Worm (Caenorhabditis elegans): ENCODE measurements around the gene F41E6.1.

DNA sequence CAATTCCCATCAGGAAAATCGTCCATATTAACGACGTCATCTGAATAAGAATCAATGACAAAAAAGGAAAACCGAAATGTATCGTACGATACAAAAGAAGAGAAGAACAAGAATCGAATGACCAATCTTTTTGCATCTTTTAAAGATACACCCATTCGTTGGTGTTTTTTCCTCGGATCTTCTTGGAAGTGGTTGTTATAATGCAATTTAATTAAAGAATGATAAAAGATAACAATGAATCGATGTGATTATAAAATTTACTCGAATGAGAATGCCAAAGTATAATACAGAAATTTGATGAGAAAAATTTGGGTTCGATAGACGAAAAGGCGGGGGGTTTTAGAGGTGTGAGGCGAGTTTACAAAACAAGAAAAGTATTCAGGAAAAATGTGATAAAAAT is 6.6 kb downstream of the F41E6.1 start, which contains the start of gene F41E6.12:
- TF ChIP-seq lin-39 (tag; optimal IDR thresholded peaks at IDR 0.05) (no peak), nhr-23 (tag; optimal IDR thresholded peaks at IDR 0.05) (peak; percentile 20), ama-1 (optimal IDR thresholded peaks at IDR 0.05) (no peak), ceh-82 (tag; optimal IDR thresholded peaks at IDR 0.05) (no peak), daf-12 (tag; optimal IDR thresholded peaks at IDR 0.05) (no peak), ztf-4 (tag; optimal IDR thresholded peaks at IDR 0.05) (no peak), nhr-11 (tag; optimal IDR thresholded peaks at IDR 0.05) (no peak)

Measured in whole organism, L3 larva.